Worm (Caenorhabditis elegans): ENCODE data around the gene F10E9.12.
A peak's percentile ranks its signal among the peaks of the same experiment; 100 is the strongest.

The F10E9.12 gene

DNA sequence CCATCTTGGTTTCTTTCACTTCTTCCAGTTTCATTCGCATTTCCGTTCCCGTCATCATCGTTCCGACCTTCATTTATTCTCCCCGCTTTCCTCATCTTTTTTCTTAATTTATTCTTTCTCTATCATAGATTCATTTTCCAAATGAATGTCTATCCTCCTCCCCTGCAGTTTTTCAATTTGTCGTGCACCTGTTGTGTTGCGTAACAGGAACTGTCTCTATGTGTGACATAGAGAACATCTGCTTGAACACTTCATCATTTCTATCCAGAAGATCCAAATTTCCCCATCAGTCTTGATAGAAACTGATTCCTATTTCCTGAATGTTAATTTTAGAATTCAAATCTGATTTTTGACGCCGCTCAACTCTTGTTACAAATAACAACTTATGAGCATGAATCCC is 40.8 kb upstream of the F10E9.12 start:
- TF ChIP-seq hmg-11 (tag; optimal IDR thresholded peaks at IDR 0.05) (no peak), zag-1 (tag; optimal IDR thresholded peaks at IDR 0.05) (no peak), lin-39 (tag; optimal IDR thresholded peaks at IDR 0.05) (no peak), nhr-25 (tag; optimal IDR thresholded peaks at IDR 0.05) (no peak), ztf-4 (tag; optimal IDR thresholded peaks at IDR 0.05) (no peak), elt-1 (tag; optimal IDR thresholded peaks at IDR 0.05) (no peak), mdl-1 (tag; optimal IDR thresholded peaks at IDR 0.05) (no peak), lsy-12 (tag; optimal IDR thresholded peaks at IDR 0.05) (no peak), sea-2 (GFP tag; optimal IDR thresholded peaks at IDR 0.05) (no peak), daf-12 (tag; optimal IDR thresholded peaks at IDR 0.05) (no peak), ceh-9 (tag; optimal IDR thresholded peaks at IDR 0.05) (no peak)

DNA sequence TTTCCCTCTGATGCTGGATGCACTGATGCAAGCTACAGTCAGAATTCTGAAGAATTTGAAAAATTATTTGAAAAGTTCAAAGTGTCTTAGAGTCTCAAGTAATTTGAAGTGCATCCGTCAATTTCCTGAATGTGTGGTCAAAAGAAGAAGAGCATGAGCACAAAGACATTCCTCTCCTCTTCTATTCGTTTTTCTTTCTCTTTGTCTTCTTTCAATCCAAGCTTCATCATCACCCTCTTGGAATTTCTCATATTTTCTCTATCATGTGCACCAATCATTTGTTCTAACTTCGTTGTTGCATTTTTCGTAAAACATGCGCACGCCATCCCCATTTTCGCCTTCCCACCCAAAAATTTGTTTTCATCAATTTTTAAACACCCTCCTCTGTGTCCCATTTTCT is 38.3 kb upstream of the F10E9.12 start:
- TF ChIP-seq skn-1 (tag; optimal IDR thresholded peaks at IDR 0.05) (no peak), fkh-10 (GFP tag; optimal IDR thresholded peaks at IDR 0.05) (peak; percentile 74)

DNA sequence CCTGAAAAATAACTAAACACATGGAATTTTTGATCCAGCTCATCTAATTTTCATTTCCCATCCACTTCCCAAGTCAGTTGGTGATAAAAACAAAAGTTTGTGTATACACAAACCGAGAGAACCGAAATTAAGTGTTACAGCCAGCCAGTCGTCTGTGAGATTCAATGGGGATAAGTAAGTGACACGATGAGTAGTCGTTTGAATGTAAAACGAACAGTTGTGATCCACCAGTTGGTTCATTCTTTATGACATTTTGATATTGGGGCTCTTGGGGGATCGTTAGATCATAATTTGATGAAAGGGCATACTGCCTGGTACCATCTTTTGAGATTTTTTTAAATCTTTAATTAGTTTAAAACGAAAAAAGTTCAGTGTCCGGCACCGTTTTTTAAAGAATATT is 37.5 kb upstream of the F10E9.12 start:
- TF ChIP-seq egl-5 (tag; optimal IDR thresholded peaks at IDR 0.05) (peak; percentile 5), sea-2 (GFP tag; optimal IDR thresholded peaks at IDR 0.05) (no peak), nhr-76 (tag; optimal IDR thresholded peaks at IDR 0.05) (no peak), mdl-1 (tag; optimal IDR thresholded peaks at IDR 0.05) (no peak)

DNA sequence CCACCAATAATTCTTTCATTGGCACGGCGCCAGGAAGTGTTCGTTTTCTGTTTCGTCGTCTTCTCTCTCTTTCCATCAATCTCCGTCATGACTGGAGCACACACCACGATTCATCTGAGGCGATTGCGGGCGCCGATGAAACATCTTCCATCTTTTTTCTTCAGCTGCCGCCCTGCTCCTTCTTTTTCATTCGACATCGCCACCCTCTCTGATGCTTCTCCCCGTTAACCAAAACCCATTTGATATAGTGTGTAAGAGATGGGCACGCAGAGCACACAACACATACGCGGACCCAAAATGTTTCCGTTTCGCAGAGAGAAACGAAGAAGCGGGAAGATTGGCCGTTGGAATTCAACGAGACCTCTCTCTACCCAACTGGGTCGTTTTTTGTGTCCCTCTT is 36.8 kb upstream of the F10E9.12 start:
- TF ChIP-seq elt-1 (tag; optimal IDR thresholded peaks at IDR 0.05) (no peak), ceh-16 (tag; optimal IDR thresholded peaks at IDR 0.05) (no peak), fkh-10 (GFP tag; optimal IDR thresholded peaks at IDR 0.05) (no peak), mdl-1 (tag; optimal IDR thresholded peaks at IDR 0.05) (no peak), daf-12 (tag; optimal IDR thresholded peaks at IDR 0.05) (no peak), nfya-1 (tag; optimal IDR thresholded peaks at IDR 0.05; ENCODE audit: insufficient read depth) (peak; percentile 59), ceh-82 (tag; optimal IDR thresholded peaks at IDR 0.05) (no peak), lin-39 (tag; optimal IDR thresholded peaks at IDR 0.05) (peak; percentile 75), fos-1 (tag; optimal IDR thresholded peaks at IDR 0.05) (no peak), skn-1 (tag; optimal IDR thresholded peaks at IDR 0.05) (no peak), nhr-43 (tag; optimal IDR thresholded peaks at IDR 0.05; ENCODE audit: poor library complexity, severe bottlenecking) (no peak), hmg-11 (tag; optimal IDR thresholded peaks at IDR 0.05) (peak; percentile 18), ama-1 (optimal IDR thresholded peaks at IDR 0.05) (no peak), sea-2 (GFP tag; optimal IDR thresholded peaks at IDR 0.05) (no peak), elt-3 (tag; optimal IDR thresholded peaks at IDR 0.05) (no peak), R02D3.7 (tag; optimal IDR thresholded peaks at IDR 0.05) (no peak), egl-5 (tag; optimal IDR thresholded peaks at IDR 0.05) (no peak), nhr-12 (tag; optimal IDR thresholded peaks at IDR 0.05) (no peak)

DNA sequence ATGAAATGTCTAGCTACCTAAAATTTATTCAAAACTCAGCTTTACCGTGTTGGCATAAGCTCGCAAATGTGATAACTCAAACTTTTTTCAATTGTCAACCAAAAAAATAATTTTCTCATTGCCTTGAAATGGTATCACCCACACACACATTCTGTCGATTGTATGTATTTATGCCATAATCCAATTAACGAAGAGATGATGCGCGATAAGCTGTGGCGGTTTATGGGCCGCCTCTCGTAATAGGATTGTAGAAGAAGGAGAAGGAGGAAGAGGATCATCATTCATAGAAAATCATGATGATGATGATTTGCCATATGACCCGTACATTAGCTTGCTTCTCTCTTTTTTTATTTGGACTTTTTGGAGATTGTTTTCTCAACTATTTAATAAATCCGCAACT is 35.2 kb upstream of the F10E9.12 start:
- TF ChIP-seq ama-1 (optimal IDR thresholded peaks at IDR 0.05) = no peak
- no peak for TF ChIP-seq lsy-12 (tag; optimal IDR thresholded peaks at IDR 0.05)
- peak; percentile 39 for TF ChIP-seq egl-5 (tag; optimal IDR thresholded peaks at IDR 0.05)

DNA sequence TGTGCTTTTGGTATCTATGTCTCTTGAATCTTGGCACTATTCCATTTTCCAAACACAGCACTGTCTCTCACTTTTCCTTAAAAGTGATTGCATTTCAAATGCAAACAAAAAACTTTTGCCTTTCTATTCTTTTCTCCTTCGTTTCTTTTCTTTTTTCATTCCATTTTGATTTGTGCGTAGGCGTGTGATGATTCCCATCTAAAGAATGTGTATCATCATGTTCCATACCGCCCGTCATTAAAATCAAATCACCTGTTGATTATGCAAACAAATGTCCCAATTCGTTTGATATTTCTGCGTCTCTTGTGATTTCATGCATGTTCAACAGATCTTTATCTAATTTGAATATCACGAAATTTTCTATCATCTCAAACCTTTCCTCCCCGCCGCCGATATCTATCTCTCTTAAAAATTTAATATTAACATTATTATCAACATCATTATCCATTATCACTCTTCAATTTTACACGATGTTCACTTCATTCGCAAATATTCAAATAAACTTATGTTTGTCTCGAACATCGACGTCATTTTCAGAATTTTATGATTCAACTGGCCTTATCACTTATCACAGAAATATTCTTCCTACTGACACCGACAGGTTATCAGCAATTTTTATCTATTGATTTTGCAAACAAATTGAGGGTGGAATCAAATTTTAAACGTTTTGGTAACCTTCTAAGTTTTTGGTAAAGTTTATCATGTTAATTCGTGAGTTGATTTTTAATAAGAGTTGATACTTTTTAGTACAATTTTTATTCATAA is 32.9 kb upstream of the F10E9.12 start:
- TF ChIP-seq lsy-12 (tag; optimal IDR thresholded peaks at IDR 0.05) (no peak), ceh-28 (tag; optimal IDR thresholded peaks at IDR 0.05) (peak; percentile 24), egl-5 (tag; optimal IDR thresholded peaks at IDR 0.05) (peak; percentile 61), pqm-1 (tag; optimal IDR thresholded peaks at IDR 0.05) (peak; percentile 90), elt-2 (tag; optimal IDR thresholded peaks at IDR 0.05) (peak; percentile 96), fkh-2 (tag; optimal IDR thresholded peaks at IDR 0.05) (no peak), pha-4 (tag; optimal IDR thresholded peaks at IDR 0.05) (peak; percentile 46), aly-2 (tag; optimal IDR thresholded peaks at IDR 0.05) (no peak)
